Worm (Caenorhabditis elegans) whole organism, L4 larva: Measurements from ENCODE around the gene F09A5.2.

Experiments used
- T20F7.1 ChIP-seq: fragments of 200-800 bp; sonication (Bioruptor generic); optimal IDR thresholded peaks from 2 replicates; lab custom pipeline; 2018; ENCODE audit warnings: mild to moderate bottlenecking, missing genetic modification characterization, missing compliant biosample characterization
- unc-39 ChIP-seq: sonication (generic microtip); optimal IDR thresholded peaks from 2 replicates; lab custom pipeline; 2017; ENCODE audit warnings: missing biosample characterization, missing genetic modification characterization
- zfp-2 ChIP-seq: sonication (generic microtip); optimal IDR thresholded peaks from 2 replicates; lab custom pipeline; 2016; ENCODE audit warnings: mild to moderate bottlenecking, missing genetic modification characterization, missing compliant biosample characterization

- TF ChIP-seq zfp-2 (tag; lab: Kevin White, UChicago): no peak
- no peak for TF ChIP-seq T20F7.1
- no peak for TF ChIP-seq unc-39
These were observed 25.0 kb downstream of the F09A5.2 start for ce11 chrX:13159890-13160289.
